Fruit fly (Drosophila melanogaster) whole organism, embryonic: ENCODE measurements around the gene CG3862.

Experiments used
- Aef1 ChIP-seq: fragments of 200-800 bp; sonication (Bioruptor generic); IDR thresholded peaks from 3 replicates; pipeline ENCODE4 v1.3.6; 2022; ENCODE audit warnings: missing biosample characterization, missing genetic modification characterization
- CG10147 ChIP-seq: fragments of 200-800 bp; sonication (Bioruptor generic); optimal IDR thresholded peaks from 2 replicates; lab custom pipeline; 2019; ENCODE audit warnings: missing biosample characterization, mild to moderate bottlenecking, missing genetic modification characterization, moderate library complexity
- CG1024 ChIP-seq: fragments of 200-800 bp; sonication (Bioruptor generic); IDR thresholded peaks from 2 replicates; pipeline ENCODE4 v1.3.6; 2022; ENCODE audit warnings: missing biosample characterization, missing genetic modification characterization
- CG10543 ChIP-seq: fragments of 200-800 bp; sonication (Bioruptor generic); optimal IDR thresholded peaks from 3 replicates; lab custom pipeline; 2017; ENCODE audit warnings: missing biosample characterization, mild to moderate bottlenecking, missing genetic modification characterization, moderate library complexity
- CG13287 ChIP-seq: fragments of 200-800 bp; sonication (Bioruptor generic); IDR thresholded peaks from 2 replicates; pipeline ENCODE4 v1.3.6; 2022; ENCODE audit warnings: missing biosample characterization, missing genetic modification characterization; ENCODE audit not compliant: partially characterized antibody
- CG14050 ChIP-seq: fragments of 200-800 bp; sonication (Bioruptor generic); IDR thresholded peaks from 3 replicates; pipeline ENCODE4 v1.3.6; 2022; ENCODE audit warnings: missing biosample characterization, missing genetic modification characterization
- CG14710 ChIP-seq: fragments of 200-800 bp; sonication (Bioruptor generic); optimal IDR thresholded peaks from 3 replicates; lab custom pipeline; 2019; ENCODE audit warnings: missing biosample characterization, mild to moderate bottlenecking, missing genetic modification characterization, moderate library complexity
- CG16813 ChIP-seq: fragments of 200-800 bp; sonication (Bioruptor generic); IDR thresholded peaks from 3 replicates; pipeline ENCODE4 v1.3.6; 2022; ENCODE audit warnings: missing biosample characterization, missing genetic modification characterization; ENCODE audit not compliant: partially characterized antibody
- CG17361 ChIP-seq: fragments of 200-800 bp; sonication (Bioruptor generic); IDR thresholded peaks from 3 replicates; pipeline ENCODE4 v1.3.6; 2022; ENCODE audit warnings: missing biosample characterization, missing genetic modification characterization
- CG18011 ChIP-seq: fragments of 200-800 bp; sonication (Bioruptor generic); optimal IDR thresholded peaks from 2 replicates; lab custom pipeline; 2017; ENCODE audit warnings: missing biosample characterization, missing genetic modification characterization, mild to moderate bottlenecking, moderate library complexity, missing genotype
- CG2889 ChIP-seq: fragments of 200-800 bp; sonication (Bioruptor generic); IDR thresholded peaks from 3 replicates; pipeline ENCODE4 v1.3.6; 2022; ENCODE audit warnings: missing biosample characterization, missing genetic modification characterization
- CG30431 ChIP-seq: fragments of 200-800 bp; sonication (Bioruptor generic); optimal IDR thresholded peaks from 2 replicates; lab custom pipeline; 2017; ENCODE audit warnings: missing biosample characterization, missing genetic modification characterization
- CG42726 ChIP-seq: fragments of 200-800 bp; sonication (Bioruptor generic); IDR thresholded peaks from 2 replicates; pipeline ENCODE4 v1.3.6; 2022; ENCODE audit warnings: missing biosample characterization, missing genetic modification characterization; ENCODE audit not compliant: partially characterized antibody
- CG4360 ChIP-seq: fragments of 200-800 bp; sonication (Bioruptor generic); IDR thresholded peaks from 2 replicates; pipeline ENCODE4 v1.3.6; 2022; ENCODE audit warnings: missing biosample characterization, missing genetic modification characterization
- CG7357 ChIP-seq: fragments of 200-800 bp; sonication (Bioruptor generic); IDR thresholded peaks from 3 replicates; pipeline ENCODE4 v1.3.6; 2022; ENCODE audit warnings: missing biosample characterization, missing genetic modification characterization
- CG8290 ChIP-seq, 3 experiments: fragments of 200-800 bp; sonication (Bioruptor generic); optimal IDR thresholded peaks; 2 replicates each; lab custom pipeline; 2016 to 2019; ENCODE audit warnings: missing biosample characterization in 3 of 3, missing genetic modification characterization in 3 of 3, mild to moderate bottlenecking in 2 of 3, moderate library complexity in 1 of 3
- CG8359 ChIP-seq: fragments of 200-800 bp; sonication (Bioruptor generic); optimal IDR thresholded peaks from 2 replicates; lab custom pipeline; 2017; ENCODE audit warnings: missing biosample characterization, mild to moderate bottlenecking, missing genetic modification characterization, borderline replicate concordance
- CHES-1-like ChIP-seq: fragments of 200-800 bp; sonication (Bioruptor generic); optimal IDR thresholded peaks from 2 replicates; lab custom pipeline; 2016; ENCODE audit warnings: missing biosample characterization, missing genetic modification characterization
- CTCF ChIP-seq: fragments of 200-800 bp; sonication (Bioruptor generic); optimal IDR thresholded peaks from 2 replicates; lab custom pipeline; 2017; ENCODE audit warnings: missing biosample characterization, mild to moderate bottlenecking, missing genetic modification characterization, moderate library complexity
- Camta ChIP-seq: fragments of 200-800 bp; sonication (Bioruptor generic); optimal IDR thresholded peaks from 2 replicates; lab custom pipeline; 2016; ENCODE audit warnings: missing biosample characterization, missing genetic modification characterization
- D19A ChIP-seq: fragments of 200-800 bp; optimal IDR thresholded peaks from 3 replicates; lab custom pipeline; 2019; ENCODE audit warnings: missing biosample characterization, mild to moderate bottlenecking, missing genetic modification characterization, moderate library complexity
- Dbx ChIP-seq: fragments of 200-800 bp; sonication (Bioruptor generic); IDR thresholded peaks from 3 replicates; pipeline ENCODE4 v1.3.6; 2022; ENCODE audit warnings: missing biosample characterization, missing genetic modification characterization
- Dp ChIP-seq: fragments of 200-800 bp; sonication (Bioruptor generic); optimal IDR thresholded peaks from 2 replicates; lab custom pipeline; 2018; ENCODE audit warnings: missing biosample characterization, mild to moderate bottlenecking, missing genetic modification characterization, moderate library complexity
- Ets65A ChIP-seq: fragments of 200-800 bp; sonication (Bioruptor generic); peaks from one replicate; lab custom pipeline; 2016; ENCODE audit warnings: missing biosample characterization, missing genetic modification characterization
- Ets97D ChIP-seq: fragments of 200-800 bp; sonication (Bioruptor generic); optimal IDR thresholded peaks from 3 replicates; lab custom pipeline; 2016; ENCODE audit warnings: missing biosample characterization, missing genetic modification characterization
- GATAe ChIP-seq: fragments of 200-800 bp; sonication (Bioruptor generic); conservative IDR thresholded peaks from 2 replicates; pipeline ENCODE4 v1.3.6; 2022; ENCODE audit warnings: missing biosample characterization, missing genetic modification characterization
- Gsc ChIP-seq: fragments of 200-800 bp; sonication (Bioruptor generic); IDR thresholded peaks from 2 replicates; pipeline ENCODE4 v1.3.6; 2022; ENCODE audit warnings: missing biosample characterization, missing genetic modification characterization
- HLH3B ChIP-seq: fragments of 200-800 bp; sonication (Bioruptor generic); IDR thresholded peaks from 2 replicates; pipeline ENCODE4 v1.3.6; 2022; ENCODE audit warnings: missing biosample characterization, missing genetic modification characterization
- HLH4C ChIP-seq: fragments of 200-800 bp; sonication (Bioruptor generic); IDR thresholded peaks from 3 replicates; pipeline ENCODE4 v1.3.6; 2022; ENCODE audit warnings: missing biosample characterization, missing genetic modification characterization; ENCODE audit not compliant: partially characterized antibody
- HLHmδ ChIP-seq: fragments of 200-800 bp; sonication (Bioruptor generic); optimal IDR thresholded peaks from 2 replicates; lab custom pipeline; 2018; ENCODE audit warnings: missing biosample characterization, mild to moderate bottlenecking, missing genetic modification characterization, moderate library complexity
- Oli ChIP-seq: fragments of 200-800 bp; sonication (Bioruptor generic); optimal IDR thresholded peaks from 2 replicates; lab custom pipeline; 2018; ENCODE audit warnings: missing biosample characterization, mild to moderate bottlenecking, missing genetic modification characterization, moderate library complexity
- Pdp1 ChIP-seq, 2 experiments: fragments of 200-800 bp; sonication (Bioruptor generic); optimal IDR thresholded peaks; 3 replicates each; lab custom pipeline; 2016; ENCODE audit warnings: missing biosample characterization in 2 of 2, missing genetic modification characterization in 2 of 2, mild to moderate bottlenecking in 1 of 2, moderate library complexity in 1 of 2
- Six4 ChIP-seq: fragments of 200-800 bp; sonication (Bioruptor generic); optimal IDR thresholded peaks from 2 replicates; lab custom pipeline; 2016; ENCODE audit warnings: missing biosample characterization, missing genetic modification characterization
- Sry-β ChIP-seq: fragments of 200-800 bp; sonication (Bioruptor generic); optimal IDR thresholded peaks from 2 replicates; lab custom pipeline; 2018; ENCODE audit warnings: missing biosample characterization, mild to moderate bottlenecking, missing genetic modification characterization, moderate library complexity
- Ssrp ChIP-seq: fragments of 200-800 bp; sonication (Bioruptor generic); optimal IDR thresholded peaks from 2 replicates; lab custom pipeline; 2018; ENCODE audit warnings: missing biosample characterization, mild to moderate bottlenecking, missing genetic modification characterization, moderate library complexity
- Taf1 ChIP-seq: fragments of 200-800 bp; sonication (Bioruptor generic); IDR thresholded peaks from 2 replicates; pipeline ENCODE4 v1.3.6; 2022; ENCODE audit warnings: missing biosample characterization, missing genetic modification characterization
- YL-1 ChIP-seq: fragments of 200-800 bp; sonication (Bioruptor generic); optimal IDR thresholded peaks from 3 replicates; lab custom pipeline; 2017; ENCODE audit warnings: missing biosample characterization, mild to moderate bottlenecking, missing genetic modification characterization
- br ChIP-seq: fragments of >200 bp; optimal IDR thresholded peaks from 2 replicates; lab custom pipeline; 2017
- bsh ChIP-seq, 2 experiments: fragments of 200-800 bp; sonication (Bioruptor generic); optimal IDR thresholded peaks; 2 replicates each; lab custom pipeline; 2017 to 2018; ENCODE audit warnings: mild to moderate bottlenecking in 2 of 2, missing biosample characterization in 2 of 2, missing genetic modification characterization in 2 of 2, moderate library complexity in 1 of 2
- caup ChIP-seq: fragments of 200-800 bp; sonication (Bioruptor generic); optimal IDR thresholded peaks from 3 replicates; lab custom pipeline; 2017; ENCODE audit warnings: missing biosample characterization, mild to moderate bottlenecking, missing genetic modification characterization, moderate library complexity; ENCODE audit not compliant: severe bottlenecking
- crp ChIP-seq, 2 experiments: fragments of 200-800 bp; sonication (Bioruptor generic); optimal IDR thresholded peaks; 2 replicates in 1 of 2; 3 replicates in 1 of 2; lab custom pipeline; 2017; ENCODE audit warnings: missing biosample characterization in 2 of 2, missing genetic modification characterization in 2 of 2, mild to moderate bottlenecking in 1 of 2, moderate library complexity in 1 of 2
- dmrt11E ChIP-seq: fragments of 200-800 bp; sonication (Bioruptor generic); optimal IDR thresholded peaks from 3 replicates; lab custom pipeline; 2018; ENCODE audit warnings: missing biosample characterization, mild to moderate bottlenecking, missing genetic modification characterization, moderate library complexity
- dysf ChIP-seq: fragments of 200-800 bp; sonication (Bioruptor generic); IDR thresholded peaks from 3 replicates; pipeline ENCODE4 v1.3.6; 2022; ENCODE audit warnings: missing biosample characterization, missing genetic modification characterization
- h ChIP-seq: fragments of >200 bp; optimal IDR thresholded peaks from 2 replicates; lab custom pipeline; 2017
- ham ChIP-seq: fragments of 200-800 bp; sonication (Bioruptor generic); IDR thresholded peaks from 2 replicates; pipeline ENCODE4 v1.3.6; 2022; ENCODE audit warnings: missing biosample characterization, missing genetic modification characterization
- jigr1 ChIP-seq: fragments of 200-800 bp; sonication (Bioruptor generic); IDR thresholded peaks from 3 replicates; pipeline ENCODE4 v1.3.6; 2022; ENCODE audit warnings: missing biosample characterization, missing genetic modification characterization
- kay ChIP-seq: fragments of 200-800 bp; sonication (Bioruptor generic); optimal IDR thresholded peaks from 2 replicates; lab custom pipeline; 2016; ENCODE audit warnings: missing biosample characterization, missing genetic modification characterization
- ken ChIP-seq: fragments of 200-800 bp; sonication (Bioruptor generic); IDR thresholded peaks from 3 replicates; pipeline ENCODE4 v1.3.6; 2022; ENCODE audit warnings: missing biosample characterization, missing genetic modification characterization
- pros ChIP-seq: fragments of 200-800 bp; sonication (Bioruptor generic); optimal IDR thresholded peaks from 3 replicates; lab custom pipeline; 2019; ENCODE audit warnings: missing biosample characterization, mild to moderate bottlenecking, missing genetic modification characterization, moderate library complexity
- sisA ChIP-seq: fragments of 200-800 bp; sonication (Bioruptor generic); IDR thresholded peaks from 2 replicates; pipeline ENCODE4 v1.3.6; 2022; ENCODE audit warnings: missing biosample characterization, missing genetic modification characterization
- sr ChIP-seq: fragments of 200-800 bp; sonication (Bioruptor generic); IDR thresholded peaks from 3 replicates; pipeline ENCODE4 v1.3.6; 2022; ENCODE audit warnings: missing biosample characterization, missing genetic modification characterization
- stwl ChIP-seq: fragments of 200-800 bp; sonication (Bioruptor generic); optimal IDR thresholded peaks from 3 replicates; lab custom pipeline; 2018; ENCODE audit warnings: missing biosample characterization, mild to moderate bottlenecking, missing genetic modification characterization, moderate library complexity

Gene CG3862

dm6 chr2L:869497-870040 is 43.9 kb upstream of the CG3862 start, which contains the start of gene dbe (continued):
- TF ChIP-seq Ets65A (GFP tag; lab: Kevin White, UChicago): no peak
- TF ChIP-seq crp (GFP tag; optimal IDR thresholded peaks at IDR 0.05; lab: Kevin White, UChicago): no peak
- no peak for TF ChIP-seq HLH4C (GFP tag; lab: Robert Waterston, UW)
- TF ChIP-seq Aef1 (GFP tag; lab: Robert Waterston, UW): no peak
- TF ChIP-seq sr (GFP tag; lab: Robert Waterston, UW): no peak
- no peak for TF ChIP-seq bsh (GFP tag; optimal IDR thresholded peaks at IDR 0.05; lab: Kevin White, UChicago)
- no peak for TF ChIP-seq Dp
- TF ChIP-seq CG18011: no peak
- TF ChIP-seq Ssrp: no peak
- TF ChIP-seq sisA: no peak
- no peak for TF ChIP-seq Taf1 (GFP tag; lab: Robert Waterston, UW)
- TF ChIP-seq CG13287: no peak
- no peak for TF ChIP-seq dysf (GFP tag; lab: Robert Waterston, UW)
- TF ChIP-seq h (lab: Kevin White, UChicago): no peak
- TF ChIP-seq dmrt11E (tag; lab: Kevin White, UChicago): no peak
- TF ChIP-seq CG42726 (GFP tag; lab: Robert Waterston, UW): no peak
- no peak for TF ChIP-seq CG8290 (GFP tag; optimal IDR thresholded peaks at IDR 0.05; lab: Kevin White, UChicago)
- no peak for TF ChIP-seq CG8290 (tag; optimal IDR thresholded peaks at IDR 0.05; lab: Kevin White, UChicago)
- TF ChIP-seq Pdp1 (GFP tag; optimal IDR thresholded peaks at IDR 0.05; lab: Kevin White, UChicago): no peak
- TF ChIP-seq CG14710 (tag; lab: Kevin White, UChicago): no peak
- no peak for TF ChIP-seq CG14050 (GFP tag; lab: Robert Waterston, UW)
- no peak for TF ChIP-seq CG1024 (GFP tag; lab: Robert Waterston, UW)
- TF ChIP-seq CG2889 (GFP tag; lab: Robert Waterston, UW): no peak
- no peak for TF ChIP-seq Six4 (GFP tag; lab: Kevin White, UChicago)
- TF ChIP-seq HLH3B (GFP tag; lab: Robert Waterston, UW): no peak
- no peak for TF ChIP-seq ken (GFP tag; lab: Robert Waterston, UW)
- TF ChIP-seq Sry-β (GFP tag; lab: Kevin White, UChicago): no peak
- TF ChIP-seq CG30431 (GFP tag; lab: Kevin White, UChicago): no peak
- TF ChIP-seq CHES-1-like (GFP tag; lab: Kevin White, UChicago): no peak
- TF ChIP-seq HLHmδ (GFP tag; lab: Kevin White, UChicago): no peak
- TF ChIP-seq CG7357 (GFP tag; lab: Robert Waterston, UW): no peak
- TF ChIP-seq Dbx (GFP tag; lab: Robert Waterston, UW): no peak
- no peak for TF ChIP-seq CG17361 (GFP tag; lab: Robert Waterston, UW)
- TF ChIP-seq GATAe (GFP tag; lab: Robert Waterston, UW): no peak
- no peak for TF ChIP-seq br
- no peak for TF ChIP-seq caup
- no peak for TF ChIP-seq YL-1
- TF ChIP-seq CG4360: no peak
- TF ChIP-seq Oli: no peak
- TF ChIP-seq CG16813 (GFP tag; lab: Robert Waterston, UW): no peak
- TF ChIP-seq CG10543 (GFP tag; lab: Kevin White, UChicago): no peak
- no peak for TF ChIP-seq D19A (tag; lab: Kevin White, UChicago)
- TF ChIP-seq ham: no peak
- no peak for TF ChIP-seq pros
- TF ChIP-seq Gsc (GFP tag; lab: Robert Waterston, UW): no peak
- no peak for TF ChIP-seq jigr1
- TF ChIP-seq stwl (tag; lab: Kevin White, UChicago): peak; percentile 24
- no peak for TF ChIP-seq Ets97D (GFP tag; lab: Kevin White, UChicago)
- no peak for TF ChIP-seq kay (GFP tag; lab: Kevin White, UChicago)
- no peak for TF ChIP-seq CG8359 (GFP tag; lab: Kevin White, UChicago)
- no peak for TF ChIP-seq CTCF (GFP tag; lab: Kevin White, UChicago)
- TF ChIP-seq CG10147 (GFP tag; lab: Kevin White, UChicago): no peak
- no peak for TF ChIP-seq Camta (GFP tag; lab: Kevin White, UChicago)
